Fruit fly (Drosophila melanogaster) whole organism, embryonic: ENCODE measurements around the gene Paics.

Experiments
- Abd-B ChIP-seq: fragments of 200-800 bp; sonication (Bioruptor generic); optimal IDR thresholded peaks from 2 replicates; lab custom pipeline; 2018; ENCODE audit warnings: missing biosample characterization, mild to moderate bottlenecking, missing genetic modification characterization, moderate library complexity
- Atf-2 ChIP-seq: fragments of 200-800 bp; sonication (Bioruptor generic); optimal IDR thresholded peaks from 2 replicates; lab custom pipeline; 2016; ENCODE audit warnings: missing biosample characterization, missing genetic modification characterization
- Atf6 ChIP-seq: fragments of 200-800 bp; sonication (Bioruptor generic); IDR thresholded peaks from 2 replicates; pipeline ENCODE4 v1.3.6; 2022; ENCODE audit warnings: missing biosample characterization, missing genetic modification characterization
- BEAF-32 ChIP-seq: fragments of 200-800 bp; sonication (Bioruptor generic); optimal IDR thresholded peaks from 3 replicates; lab custom pipeline; 2017; ENCODE audit warnings: missing biosample characterization, missing genetic modification characterization, mild to moderate bottlenecking, moderate library complexity, missing genetic modification reagents
- CG13424 ChIP-seq: fragments of 200-800 bp; sonication (Bioruptor generic); optimal IDR thresholded peaks from 2 replicates; lab custom pipeline; 2019; ENCODE audit warnings: missing biosample characterization, mild to moderate bottlenecking, missing genetic modification characterization, moderate library complexity
- CG14667 ChIP-seq: fragments of 200-800 bp; sonication (Bioruptor generic); IDR thresholded peaks from 2 replicates; pipeline ENCODE4 v1.3.6; 2022; ENCODE audit warnings: missing biosample characterization, missing genetic modification characterization
- CG15011 ChIP-seq: fragments of 200-800 bp; sonication (Bioruptor generic); optimal IDR thresholded peaks from 3 replicates; lab custom pipeline; 2018; ENCODE audit warnings: missing biosample characterization, mild to moderate bottlenecking, missing genetic modification characterization
- CG15514 ChIP-seq: fragments of 200-800 bp; sonication (Bioruptor generic); optimal IDR thresholded peaks from 3 replicates; lab custom pipeline; 2017; ENCODE audit warnings: missing biosample characterization, missing genetic modification characterization, mild to moderate bottlenecking, moderate library complexity, missing genetic modification reagents
- CG1603 ChIP-seq: fragments of 200-800 bp; sonication (Bioruptor generic); optimal IDR thresholded peaks from 2 replicates; lab custom pipeline; 2019; ENCODE audit warnings: missing biosample characterization, mild to moderate bottlenecking, missing genetic modification characterization, moderate library complexity
- CG1647 ChIP-seq: fragments of 200-800 bp; sonication (Bioruptor generic); optimal IDR thresholded peaks from 3 replicates; lab custom pipeline; 2016; ENCODE audit warnings: missing biosample characterization, missing genetic modification characterization
- CG17612 ChIP-seq: fragments of 200-800 bp; sonication (Bioruptor generic); IDR thresholded peaks from 2 replicates; pipeline ENCODE4 v1.3.6; 2022; ENCODE audit warnings: missing biosample characterization, missing genetic modification characterization
- CG1832 ChIP-seq: fragments of 200-800 bp; sonication (Bioruptor generic); optimal IDR thresholded peaks from 2 replicates; lab custom pipeline; 2017; ENCODE audit warnings: missing biosample characterization, mild to moderate bottlenecking, missing genetic modification characterization, inconsistent platforms
- CG18764 ChIP-seq: fragments of 200-800 bp; sonication (Bioruptor generic); optimal IDR thresholded peaks from 3 replicates; lab custom pipeline; 2016; ENCODE audit warnings: missing biosample characterization, missing genetic modification characterization
- CG2199 ChIP-seq: fragments of 200-800 bp; sonication (Bioruptor generic); IDR thresholded peaks from 3 replicates; pipeline ENCODE4 v1.3.6; 2022; ENCODE audit warnings: missing biosample characterization, missing genetic modification characterization
- CG2875 ChIP-seq: fragments of 200-800 bp; sonication (Bioruptor generic); optimal IDR thresholded peaks from 2 replicates; lab custom pipeline; 2017; ENCODE audit warnings: missing biosample characterization, mild to moderate bottlenecking, missing genetic modification characterization, missing genetic modification reagents
- CG32772 ChIP-seq: fragments of 200-800 bp; sonication (Bioruptor generic); IDR thresholded peaks from 2 replicates; pipeline ENCODE4 v1.3.6; 2022; ENCODE audit warnings: missing biosample characterization, missing genetic modification characterization
- CG4730 ChIP-seq: fragments of 200-800 bp; sonication (Bioruptor generic); IDR thresholded peaks from 2 replicates; pipeline ENCODE4 v1.3.6; 2022; ENCODE audit warnings: missing biosample characterization, missing genetic modification characterization
- CG5180 ChIP-seq: fragments of 200-800 bp; sonication (Bioruptor generic); optimal IDR thresholded peaks from 3 replicates; lab custom pipeline; 2017; ENCODE audit warnings: missing biosample characterization, missing genetic modification characterization, mild to moderate bottlenecking, moderate library complexity, missing genetic modification reagents
- CG6813 ChIP-seq: fragments of 200-800 bp; sonication (Bioruptor generic); optimal IDR thresholded peaks from 2 replicates; lab custom pipeline; 2017; ENCODE audit warnings: missing biosample characterization, missing genetic modification characterization, mild to moderate bottlenecking, moderate library complexity, missing genetic modification reagents
- CG7271 ChIP-seq: fragments of 200-800 bp; sonication (Bioruptor generic); optimal IDR thresholded peaks from 2 replicates; lab custom pipeline; 2018; ENCODE audit warnings: missing biosample characterization, mild to moderate bottlenecking, missing genetic modification characterization, moderate library complexity
- CG7786 ChIP-seq: fragments of 200-800 bp; sonication (Bioruptor generic); optimal IDR thresholded peaks from 2 replicates; lab custom pipeline; 2016; ENCODE audit warnings: missing biosample characterization, missing genetic modification characterization
- CG8924 ChIP-seq: fragments of 200-800 bp; optimal IDR thresholded peaks from 3 replicates; lab custom pipeline; 2019; ENCODE audit warnings: missing biosample characterization, mild to moderate bottlenecking, missing genetic modification characterization, moderate library complexity
- CG9727 ChIP-seq: fragments of 200-800 bp; sonication (Bioruptor generic); optimal IDR thresholded peaks from 3 replicates; lab custom pipeline; 2017; ENCODE audit warnings: missing biosample characterization, mild to moderate bottlenecking, missing genetic modification characterization
- CG9817 ChIP-seq: fragments of 200-800 bp; sonication (Bioruptor generic); optimal IDR thresholded peaks from 2 replicates; lab custom pipeline; 2018; ENCODE audit warnings: missing biosample characterization, mild to moderate bottlenecking, missing genetic modification characterization, moderate library complexity
- CoRest ChIP-seq: fragments of 200-800 bp; sonication (Bioruptor generic); optimal IDR thresholded peaks from 3 replicates; lab custom pipeline; 2018; ENCODE audit warnings: missing biosample characterization, mild to moderate bottlenecking, missing genetic modification characterization, moderate library complexity
- Dbx ChIP-seq: fragments of 200-800 bp; sonication (Bioruptor generic); IDR thresholded peaks from 3 replicates; pipeline ENCODE4 v1.3.6; 2022; ENCODE audit warnings: missing biosample characterization, missing genetic modification characterization
- Dek ChIP-seq: fragments of 200-800 bp; sonication (Bioruptor generic); optimal IDR thresholded peaks from 3 replicates; lab custom pipeline; 2019; ENCODE audit warnings: missing biosample characterization, mild to moderate bottlenecking, missing genetic modification characterization, moderate library complexity
- ERR ChIP-seq: fragments of 200-800 bp; sonication (Bioruptor generic); optimal IDR thresholded peaks from 2 replicates; lab custom pipeline; 2016; ENCODE audit warnings: missing biosample characterization, missing genetic modification characterization
- Fer1 ChIP-seq: fragments of 200-800 bp; sonication (Bioruptor generic); optimal IDR thresholded peaks from 2 replicates; lab custom pipeline; 2017; ENCODE audit warnings: missing biosample characterization, mild to moderate bottlenecking, missing genetic modification characterization
- Fer3 ChIP-seq: fragments of 200-800 bp; sonication (Bioruptor generic); optimal IDR thresholded peaks from 2 replicates; lab custom pipeline; 2018; ENCODE audit warnings: missing biosample characterization, mild to moderate bottlenecking, missing genetic modification characterization, moderate library complexity
- HLH3B ChIP-seq: fragments of 200-800 bp; sonication (Bioruptor generic); IDR thresholded peaks from 2 replicates; pipeline ENCODE4 v1.3.6; 2022; ENCODE audit warnings: missing biosample characterization, missing genetic modification characterization
- HLH4C ChIP-seq: fragments of 200-800 bp; sonication (Bioruptor generic); IDR thresholded peaks from 3 replicates; pipeline ENCODE4 v1.3.6; 2022; ENCODE audit warnings: missing biosample characterization, missing genetic modification characterization; ENCODE audit not compliant: partially characterized antibody
- Mad ChIP-seq: fragments of 200-800 bp; sonication (Bioruptor generic); optimal IDR thresholded peaks from 2 replicates; lab custom pipeline; 2016; ENCODE audit warnings: missing biosample characterization, missing genetic modification characterization
- Side ChIP-seq: fragments of 200-800 bp; sonication (Bioruptor generic); optimal IDR thresholded peaks from 2 replicates; lab custom pipeline; 2016; ENCODE audit warnings: missing biosample characterization, missing genetic modification characterization
- ase ChIP-seq: fragments of 200-800 bp; sonication (Bioruptor generic); IDR thresholded peaks from 3 replicates; pipeline ENCODE4 v1.3.6; 2022; ENCODE audit warnings: missing biosample characterization, missing genetic modification characterization
- corto ChIP-seq: fragments of 200-800 bp; sonication (Bioruptor generic); optimal IDR thresholded peaks from 2 replicates; lab custom pipeline; 2016; ENCODE audit warnings: missing biosample characterization, mild to moderate bottlenecking, missing genetic modification characterization, moderate library complexity
- hkb ChIP-seq, 2 experiments: fragments of 200-800 bp in 1 of 2; fragments of >200 bp in 1 of 2; sonication (Bioruptor generic) in 1 of 2; IDR thresholded peaks in 1 of 2; optimal IDR thresholded peaks in 1 of 2; 2 replicates each; pipeline versions ENCODE4 v1.3.6 to Lab custom; 2017 to 2022; ENCODE audit warnings: missing biosample characterization in 1 of 2, missing genetic modification characterization in 1 of 2
- mirr ChIP-seq: fragments of 200-800 bp; sonication (Bioruptor generic); optimal IDR thresholded peaks from 3 replicates; lab custom pipeline; 2018; ENCODE audit warnings: missing biosample characterization, mild to moderate bottlenecking, missing genetic modification characterization
- nmo ChIP-seq: fragments of 200-800 bp; sonication (Bioruptor generic); optimal IDR thresholded peaks from 2 replicates; lab custom pipeline; 2018; ENCODE audit warnings: missing biosample characterization, mild to moderate bottlenecking, missing genetic modification characterization, moderate library complexity
- odd ChIP-seq: fragments of 200-800 bp; sonication (Bioruptor generic); optimal IDR thresholded peaks from 2 replicates; lab custom pipeline; 2017; ENCODE audit warnings: missing biosample characterization, mild to moderate bottlenecking, missing genetic modification characterization
- pum ChIP-seq: fragments of 200-800 bp; sonication (Bioruptor generic); optimal IDR thresholded peaks from 2 replicates; lab custom pipeline; 2016; ENCODE audit warnings: missing biosample characterization, missing genetic modification characterization
- ranshi ChIP-seq: fragments of 200-800 bp; sonication (Bioruptor generic); IDR thresholded peaks from 2 replicates; pipeline ENCODE4 v1.3.6; 2022; ENCODE audit warnings: missing biosample characterization, missing genetic modification characterization
- sna ChIP-seq: fragments of 200-800 bp; sonication (Bioruptor generic); IDR thresholded peaks from 2 replicates; pipeline ENCODE4 v1.3.6; 2022; ENCODE audit warnings: missing biosample characterization, missing genetic modification characterization; ENCODE audit not compliant: partially characterized antibody
- stwl ChIP-seq: fragments of 200-800 bp; sonication (Bioruptor generic); optimal IDR thresholded peaks from 3 replicates; lab custom pipeline; 2018; ENCODE audit warnings: missing biosample characterization, mild to moderate bottlenecking, missing genetic modification characterization, moderate library complexity
- tap ChIP-seq: fragments of 200-800 bp; optimal IDR thresholded peaks from 3 replicates; lab custom pipeline; 2019; ENCODE audit warnings: missing biosample characterization, mild to moderate bottlenecking, missing genetic modification characterization, moderate library complexity
- tio ChIP-seq: fragments of 200-800 bp; sonication (Bioruptor generic); optimal IDR thresholded peaks from 2 replicates; lab custom pipeline; 2017; ENCODE audit warnings: missing biosample characterization, missing genetic modification characterization, inconsistent platforms
- wek ChIP-seq: fragments of 200-800 bp; sonication (Bioruptor generic); optimal IDR thresholded peaks from 3 replicates; lab custom pipeline; 2018; ENCODE audit warnings: missing biosample characterization, mild to moderate bottlenecking, missing genetic modification characterization, moderate library complexity

The Paics gene

dm6 chrX:12750928-12751631, 9.3 kb downstream of the Paics start (continued):
- TF ChIP-seq CG7786 = peak; percentile 100
- TF ChIP-seq CG8924 (tag; lab: Kevin White, UChicago) = peak; percentile 100
- TF ChIP-seq Atf6 (GFP tag; lab: Robert Waterston, UW) = peak; percentile 100
- TF ChIP-seq sna (GFP tag; lab: Robert Waterston, UW) = peak; percentile 40; the same call in 1 of the 2 replicates
- TF ChIP-seq CG13424 (tag; lab: Kevin White, UChicago) = peak; percentile 100
- peak; percentile 100 for TF ChIP-seq tio
- no peak for TF ChIP-seq CG1832
- TF ChIP-seq ranshi (GFP tag; lab: Robert Waterston, UW) = peak; percentile 99
- peak; percentile 100 for TF ChIP-seq Dek (tag; lab: Kevin White, UChicago)
- TF ChIP-seq pum (GFP tag; lab: Kevin White, UChicago) = peak; percentile 99
- TF ChIP-seq odd = peak; percentile 100
- TF ChIP-seq mirr (GFP tag; lab: Kevin White, UChicago) = peak; percentile 99
- TF ChIP-seq CG15514 = peak; percentile 97
- TF ChIP-seq CG7271 = peak; percentile 96
- TF ChIP-seq HLH3B (GFP tag; lab: Robert Waterston, UW) = peak; percentile 99
- TF ChIP-seq ase (GFP tag; lab: Robert Waterston, UW) = peak; percentile 99
- peak; percentile 99 for TF ChIP-seq CG32772 (GFP tag; lab: Robert Waterston, UW)
- peak; percentile 100 for TF ChIP-seq CoRest (tag; lab: Kevin White, UChicago)
- peak; percentile 99 for TF ChIP-seq CG17612
- TF ChIP-seq Atf-2 = peak; percentile 100
- peak; percentile 100 for TF ChIP-seq CG6813 (GFP tag; lab: Kevin White, UChicago)
- peak; percentile 100 for TF ChIP-seq CG9817 (tag; lab: Kevin White, UChicago)
- TF ChIP-seq CG18764 (GFP tag; lab: Kevin White, UChicago) = peak; percentile 99
- TF ChIP-seq CG1647 (GFP tag; lab: Kevin White, UChicago) = peak; percentile 100
- peak; percentile 100 for TF ChIP-seq Dbx (GFP tag; lab: Robert Waterston, UW)
- TF ChIP-seq nmo (GFP tag; lab: Kevin White, UChicago) = peak; percentile 100
- TF ChIP-seq ERR = peak; percentile 99
- TF ChIP-seq stwl (tag; lab: Kevin White, UChicago) = peak; percentile 81
- TF ChIP-seq CG2199 = peak; percentile 98
- peak; percentile 95 for TF ChIP-seq CG5180
- TF ChIP-seq hkb (optimal IDR thresholded peaks at IDR 0.05; lab: Kevin White, UChicago) = no peak
- peak; percentile 100 for TF ChIP-seq hkb (GFP tag; IDR thresholded peaks at IDR 0.05; lab: Robert Waterston, UW)
- peak; percentile 98 for TF ChIP-seq CG14667 (GFP tag; lab: Robert Waterston, UW)
- TF ChIP-seq BEAF-32 (GFP tag; lab: Kevin White, UChicago) = peak; percentile 52
- peak; percentile 99 for TF ChIP-seq tap (tag; lab: Kevin White, UChicago)
- TF ChIP-seq Mad (GFP tag; lab: Kevin White, UChicago) = peak; percentile 100
- TF ChIP-seq Fer3 (tag; lab: Kevin White, UChicago) = peak; percentile 100
- peak; percentile 100 for TF ChIP-seq Abd-B (GFP tag; lab: Kevin White, UChicago)
- peak; percentile 99 for TF ChIP-seq CG4730
- peak; percentile 95 for TF ChIP-seq CG1603
- peak; percentile 99 for TF ChIP-seq CG2875
- peak; percentile 65; the same call in 2 of the 3 replicates for TF ChIP-seq HLH4C (GFP tag; lab: Robert Waterston, UW)
- peak; percentile 94 for TF ChIP-seq wek (GFP tag; lab: Kevin White, UChicago)
- peak; percentile 100 for TF ChIP-seq CG9727 (GFP tag; lab: Kevin White, UChicago)
- TF ChIP-seq corto = peak; percentile 85
- TF ChIP-seq Fer1 (GFP tag; lab: Kevin White, UChicago) = peak; percentile 100
- TF ChIP-seq Side = peak; percentile 99
- TF ChIP-seq CG15011 = peak; percentile 100
